Fruit fly (Drosophila melanogaster) Kc167 (cell line): ENCODE measurements around the gene Sulf1.

Experiments
- Myc ChIP-seq: fragments of >200 bp; optimal IDR thresholded peaks from 2 replicates; lab custom pipeline; 2017; ENCODE audit warnings: missing external identifiers
- insv ChIP-seq: fragments of >200 bp; optimal IDR thresholded peaks from 3 replicates; lab custom pipeline; 2018; ENCODE audit warnings: missing external identifiers
- psq ChIP-seq: fragments of >200 bp; optimal IDR thresholded peaks from 2 replicates; lab custom pipeline; 2017; ENCODE audit warnings: missing external identifiers
- ttk ChIP-seq: sonication (Bioruptor generic); optimal IDR thresholded peaks from 2 replicates; lab custom pipeline; 2017; ENCODE audit warnings: missing external identifiers

dm6 chr3R:16337863-16338262 lies 1.5 kb downstream of the Sulf1 start:
- TF ChIP-seq insv (lab: Kevin White, UChicago): no peak
- no peak for TF ChIP-seq ttk (lab: Kevin White, UChicago)
- TF ChIP-seq psq (lab: Kevin White, UChicago): no peak
- TF ChIP-seq Myc (lab: Kevin White, UChicago): no peak
